Fruit fly (Drosophila melanogaster) whole organism, adult: Measurements from ENCODE around the gene abd-A.

Source experiments
- CG11617 ChIP-seq: fragments of 200-800 bp; sonication (Bioruptor generic); optimal IDR thresholded peaks from 2 replicates; lab custom pipeline; 2017; ENCODE audit warnings: mild to moderate bottlenecking, missing biosample characterization, missing genetic modification reagents, missing genetic modification characterization
- CG12768 ChIP-seq: fragments of 200-800 bp; sonication (Bioruptor generic); optimal IDR thresholded peaks from 2 replicates; lab custom pipeline; 2017; ENCODE audit warnings: missing biosample characterization, missing genetic modification characterization, mild to moderate bottlenecking, moderate library complexity, missing genetic modification reagents
- CG14711 ChIP-seq: fragments of 200-800 bp; sonication (Bioruptor generic); optimal IDR thresholded peaks from 2 replicates; lab custom pipeline; 2018; ENCODE audit warnings: missing biosample characterization, mild to moderate bottlenecking, missing genetic modification characterization, moderate library complexity
- CG1620 ChIP-seq: fragments of 200-800 bp; sonication (Bioruptor generic); optimal IDR thresholded peaks from 2 replicates; lab custom pipeline; 2016; ENCODE audit warnings: missing biosample characterization, missing genetic modification characterization
- CG33017 ChIP-seq: fragments of 200-800 bp; sonication (Bioruptor generic); optimal IDR thresholded peaks from 2 replicates; lab custom pipeline; 2018; ENCODE audit warnings: missing biosample characterization, mild to moderate bottlenecking, missing genetic modification characterization, moderate library complexity
- CG5204 ChIP-seq: fragments of 200-800 bp; sonication (Bioruptor generic); optimal IDR thresholded peaks from 2 replicates; lab custom pipeline; 2016; ENCODE audit warnings: missing biosample characterization, missing genetic modification characterization
- CG7045 ChIP-seq: fragments of 200-800 bp; sonication (Bioruptor generic); optimal IDR thresholded peaks from 2 replicates; lab custom pipeline; 2017; ENCODE audit warnings: missing biosample characterization, mild to moderate bottlenecking, missing genetic modification characterization
- CG7101 ChIP-seq: fragments of 200-800 bp; sonication (Bioruptor generic); optimal IDR thresholded peaks from 2 replicates; lab custom pipeline; 2018; ENCODE audit warnings: missing biosample characterization, mild to moderate bottlenecking, missing genetic modification characterization, moderate library complexity
- Clk ChIP-seq: fragments of 200-800 bp; sonication (Bioruptor generic); optimal IDR thresholded peaks from 2 replicates; lab custom pipeline; 2017; ENCODE audit warnings: missing biosample characterization, missing genetic modification characterization
- Crg-1 ChIP-seq: fragments of 200-800 bp; sonication (Bioruptor generic); optimal IDR thresholded peaks from 2 replicates; lab custom pipeline; 2016; ENCODE audit warnings: missing biosample characterization, missing genetic modification characterization
- Hr96 ChIP-seq: fragments of 200-800 bp; sonication (Bioruptor generic); optimal IDR thresholded peaks from 2 replicates; lab custom pipeline; 2016; ENCODE audit warnings: missing biosample characterization, missing genetic modification characterization
- Mnt ChIP-seq: fragments of 200-800 bp; sonication (Bioruptor generic); optimal IDR thresholded peaks from 2 replicates; lab custom pipeline; 2016; ENCODE audit warnings: missing biosample characterization, mild to moderate bottlenecking, missing genetic modification characterization
- bab1 ChIP-seq: fragments of 200-800 bp; sonication (Bioruptor generic); optimal IDR thresholded peaks from 3 replicates; lab custom pipeline; 2019; ENCODE audit warnings: missing biosample characterization, mild to moderate bottlenecking, missing genetic modification characterization, moderate library complexity
- cic ChIP-seq: fragments of 200-800 bp; sonication (Bioruptor generic); optimal IDR thresholded peaks from 2 replicates; lab custom pipeline; 2017; ENCODE audit warnings: missing biosample characterization, mild to moderate bottlenecking, missing genetic modification characterization, moderate library complexity
- cnc ChIP-seq, 2 experiments: fragments of >200 bp; optimal IDR thresholded peaks; 2 replicates each; lab custom pipeline; 2017
- kay ChIP-seq: fragments of 200-800 bp; sonication (Bioruptor generic); peaks from one replicate; lab custom pipeline; 2016; ENCODE audit warnings: missing biosample characterization, missing genetic modification characterization, borderline replicate concordance
- ovo ChIP-seq: fragments of 200-800 bp; sonication (Bioruptor generic); optimal IDR thresholded peaks from 2 replicates; lab custom pipeline; 2016; ENCODE audit warnings: missing biosample characterization, missing genetic modification characterization
- pad ChIP-seq: fragments of 200-800 bp; sonication (Bioruptor generic); optimal IDR thresholded peaks from 3 replicates; lab custom pipeline; 2017; ENCODE audit warnings: missing biosample characterization, missing genetic modification characterization, mild to moderate bottlenecking, moderate library complexity, missing genetic modification reagents
- tj ChIP-seq: fragments of 200-800 bp; sonication (Bioruptor generic); optimal IDR thresholded peaks from 3 replicates; lab custom pipeline; 2017; ENCODE audit warnings: missing biosample characterization, mild to moderate bottlenecking, missing genetic modification characterization, moderate library complexity
- toe ChIP-seq: fragments of 200-800 bp; sonication (Bioruptor generic); optimal IDR thresholded peaks from 2 replicates; lab custom pipeline; 2016; ENCODE audit warnings: missing biosample characterization, missing genetic modification characterization

Gene abd-A

dm6 chr3R:16829859-16830557, at the start of gene abd-A:
TSS of gene abd-A (minus strand) at chr3R:16830049.
- TF ChIP-seq ovo (no peak), Clk (GFP tag; lab: Kevin White, UChicago) (no peak), Crg-1 (no peak), CG11617 (no peak), cic (GFP tag; lab: Kevin White, UChicago) (no peak), Hr96 (GFP tag; lab: Kevin White, UChicago) (no peak), tj (GFP tag; lab: Kevin White, UChicago) (no peak), CG7101 (tag; lab: Kevin White, UChicago) (no peak), pad (GFP tag; lab: Kevin White, UChicago) (no peak), bab1 (GFP tag; lab: Kevin White, UChicago) (no peak), CG7045 (GFP tag; lab: Kevin White, UChicago) (no peak), CG12768 (GFP tag; lab: Kevin White, UChicago) (no peak), toe (no peak), Mnt (no peak), cnc (optimal IDR thresholded peaks at IDR 0.05; lab: Kevin White, UChicago) (no peak), CG1620 (GFP tag; lab: Kevin White, UChicago) (no peak), CG33017 (no peak)

- TF ChIP-seq ovo (no peak), CG1620 (GFP tag; lab: Kevin White, UChicago) (no peak), CG5204 (GFP tag; lab: Kevin White, UChicago) (no peak), CG7101 (tag; lab: Kevin White, UChicago) (no peak), tj (GFP tag; lab: Kevin White, UChicago) (no peak), CG11617 (no peak), CG33017 (no peak), Mnt (no peak), pad (GFP tag; lab: Kevin White, UChicago) (no peak), CG7045 (GFP tag; lab: Kevin White, UChicago) (no peak), cic (GFP tag; lab: Kevin White, UChicago) (no peak), toe (no peak), Clk (GFP tag; lab: Kevin White, UChicago) (no peak), Crg-1 (no peak), cnc (optimal IDR thresholded peaks at IDR 0.05; lab: Kevin White, UChicago) (no peak), Hr96 (GFP tag; lab: Kevin White, UChicago) (no peak), CG12768 (GFP tag; lab: Kevin White, UChicago) (no peak), bab1 (GFP tag; lab: Kevin White, UChicago) (no peak), kay (GFP tag; lab: Kevin White, UChicago) (no peak)
These were observed 48.6 kb upstream of the abd-A start for dm6 chr3R:16878442-16878841.

- no peak for TF ChIP-seq CG7101 (tag; lab: Kevin White, UChicago)
- TF ChIP-seq Crg-1 = no peak
- TF ChIP-seq CG7045 (GFP tag; lab: Kevin White, UChicago) = no peak
- no peak for TF ChIP-seq Hr96 (GFP tag; lab: Kevin White, UChicago)
- no peak for TF ChIP-seq CG5204 (GFP tag; lab: Kevin White, UChicago)
- TF ChIP-seq Clk (GFP tag; lab: Kevin White, UChicago) = no peak
- no peak for TF ChIP-seq kay (GFP tag; lab: Kevin White, UChicago)
- no peak for TF ChIP-seq cic (GFP tag; lab: Kevin White, UChicago)
- no peak for TF ChIP-seq tj (GFP tag; lab: Kevin White, UChicago)
- TF ChIP-seq pad (GFP tag; lab: Kevin White, UChicago) = no peak
- no peak for TF ChIP-seq ovo
- no peak for TF ChIP-seq CG11617
- TF ChIP-seq CG14711 (tag; lab: Kevin White, UChicago) = no peak
These were observed 46.8 kb upstream of the abd-A start for dm6 chr3R:16876643-16877042.

- TF ChIP-seq CG5204 (GFP tag; lab: Kevin White, UChicago) (no peak), toe (no peak), Mnt (no peak), CG33017 (no peak), ovo (no peak), Clk (GFP tag; lab: Kevin White, UChicago) (no peak), kay (GFP tag; lab: Kevin White, UChicago) (no peak), cnc (optimal IDR thresholded peaks at IDR 0.05; lab: Kevin White, UChicago) (no peak), CG11617 (no peak), pad (GFP tag; lab: Kevin White, UChicago) (no peak), CG12768 (GFP tag; lab: Kevin White, UChicago) (no peak), CG14711 (tag; lab: Kevin White, UChicago) (no peak), CG7045 (GFP tag; lab: Kevin White, UChicago) (no peak), Hr96 (GFP tag; lab: Kevin White, UChicago) (no peak), Crg-1 (no peak)
These were observed 45.7 kb upstream of the abd-A start for dm6 chr3R:16875501-16875900.

dm6 chr3R:16872980-16873765, 43.3 kb upstream of the abd-A start:
- TF ChIP-seq Mnt (no peak), ovo (no peak), CG11617 (no peak), CG7045 (GFP tag; lab: Kevin White, UChicago) (no peak), CG1620 (GFP tag; lab: Kevin White, UChicago) (no peak), tj (GFP tag; lab: Kevin White, UChicago) (no peak), Hr96 (GFP tag; lab: Kevin White, UChicago) (no peak), CG14711 (tag; lab: Kevin White, UChicago) (no peak), CG12768 (GFP tag; lab: Kevin White, UChicago) (no peak), bab1 (GFP tag; lab: Kevin White, UChicago) (no peak), toe (no peak), cic (GFP tag; lab: Kevin White, UChicago) (no peak), Crg-1 (no peak)
